Fruit fly (Drosophila melanogaster): Measurements from ENCODE around the gene Tgi.

DNA sequence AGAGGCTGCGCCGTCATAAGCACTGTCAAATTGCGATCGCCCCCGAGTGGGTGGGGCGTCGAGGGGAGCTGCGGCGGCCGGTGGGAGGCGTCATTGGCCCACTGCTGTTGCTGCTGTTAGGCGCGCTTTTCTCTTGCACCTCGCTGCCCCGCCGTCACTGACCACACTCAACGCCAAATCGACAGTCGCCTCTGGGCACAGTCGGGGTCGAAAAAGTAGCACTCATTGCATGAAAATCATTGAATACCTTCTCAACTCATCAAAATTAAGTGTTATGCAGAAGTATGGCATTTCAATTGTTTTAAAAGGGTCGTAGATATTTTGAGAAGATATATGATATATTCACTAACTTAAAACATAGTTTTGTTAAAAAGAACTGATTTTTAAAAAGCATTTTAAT lies 34.3 kb upstream of the Tgi start:
- no peak for TF ChIP-seq foxo (GFP tag; optimal IDR thresholded peaks at IDR 0.05)
- no peak for TF ChIP-seq fru (GFP tag; optimal IDR thresholded peaks at IDR 0.05)
- no peak for TF ChIP-seq h (GFP tag; optimal IDR thresholded peaks at IDR 0.05)
- no peak for TF ChIP-seq Mio (GFP tag; optimal IDR thresholded peaks at IDR 0.05)
- TF ChIP-seq psq (GFP tag; optimal IDR thresholded peaks at IDR 0.05) = no peak

Measured in whole organism, wandering third instar larva.